Worm (Caenorhabditis elegans) whole organism, L3 larva: ENCODE measurements around the gene rnh-1.1.

Source experiments
- ZK546.5 ChIP-seq: sonication (generic microtip); optimal IDR thresholded peaks from 2 replicates; lab custom pipeline; 2017; ENCODE audit warnings: missing biosample characterization, missing genetic modification characterization
- egl-27 ChIP-seq: sonication (generic microtip); optimal IDR thresholded peaks from 4 replicates; lab custom pipeline; 2017; ENCODE audit warnings: missing biosample characterization, missing genetic modification reagents, missing genetic modification characterization
- elt-1 ChIP-seq: fragments of 150-350 bp; optimal IDR thresholded peaks from 2 replicates; lab custom pipeline; 2014; ENCODE audit warnings: missing biosample characterization, missing genetic modification characterization
- hmg-11 ChIP-seq: sonication (generic microtip); optimal IDR thresholded peaks from 2 replicates; lab custom pipeline; 2016; ENCODE audit warnings: missing genetic modification characterization, missing compliant biosample characterization
- lin-39 ChIP-seq: fragments of 150-350 bp; optimal IDR thresholded peaks from 2 replicates; lab custom pipeline; 2018; ENCODE audit warnings: missing biosample characterization, missing genetic modification reagents, missing genetic modification characterization
- lsy-12 ChIP-seq: sonication (generic microtip); optimal IDR thresholded peaks from 2 replicates; lab custom pipeline; 2016; ENCODE audit warnings: mild to moderate bottlenecking, missing genetic modification characterization, missing compliant biosample characterization
- nhr-11 ChIP-seq: fragments of 150-350 bp; optimal IDR thresholded peaks from 2 replicates; lab custom pipeline; 2014; ENCODE audit warnings: missing biosample characterization, missing genetic modification characterization
- nhr-76 ChIP-seq: fragments of 150-350 bp; sonication (generic microtip); optimal IDR thresholded peaks from 5 replicates; lab custom pipeline; 2014; ENCODE audit warnings: missing biosample characterization, missing genetic modification characterization
- nhr-77 ChIP-seq: fragments of 150-350 bp; optimal IDR thresholded peaks from 2 replicates; lab custom pipeline; 2014; ENCODE audit warnings: missing biosample characterization, missing genetic modification characterization
- pha-4 ChIP-seq: fragments of 150-350 bp; optimal IDR thresholded peaks from 2 replicates; lab custom pipeline; 2014; ENCODE audit warnings: missing biosample characterization, missing genetic modification reagents, missing genetic modification characterization
- ztf-11 ChIP-seq: fragments of 150-350 bp; optimal IDR thresholded peaks from 2 replicates; lab custom pipeline; 2014; ENCODE audit warnings: missing biosample characterization, missing genetic modification characterization

ce11 chrII:7544782-7545181 lies 19.2 kb downstream of the rnh-1.1 start:
- TF ChIP-seq lin-39 (tag; lab: Kevin White, UChicago) (no peak), lsy-12 (tag; lab: Kevin White, UChicago) (no peak), nhr-76 (no peak), hmg-11 (tag; lab: Kevin White, UChicago) (no peak), egl-27 (tag; lab: Kevin White, UChicago) (no peak), nhr-77 (tag; lab: Kevin White, UChicago) (no peak), elt-1 (tag; lab: Kevin White, UChicago) (no peak), ZK546.5 (tag; lab: Kevin White, UChicago) (no peak), nhr-11 (tag; lab: Kevin White, UChicago) (no peak), ztf-11 (tag; lab: Kevin White, UChicago) (no peak), pha-4 (tag; lab: Kevin White, UChicago) (no peak)
